Fruit fly (Drosophila melanogaster) whole organism, embryonic: Measurements from ENCODE around the gene CG42494.

Experiments
- Adf1 ChIP-seq: fragments of 200-800 bp; sonication (Bioruptor generic); IDR thresholded peaks from 2 replicates; pipeline ENCODE4 v1.3.6; 2022; ENCODE audit warnings: missing biosample characterization, missing genetic modification characterization
- CG1024 ChIP-seq: fragments of 200-800 bp; sonication (Bioruptor generic); IDR thresholded peaks from 2 replicates; pipeline ENCODE4 v1.3.6; 2022; ENCODE audit warnings: missing biosample characterization, missing genetic modification characterization
- CG11093 ChIP-seq: fragments of 200-800 bp; sonication (Bioruptor generic); IDR thresholded peaks from 3 replicates; pipeline ENCODE4 v1.3.6; 2022; ENCODE audit warnings: missing biosample characterization, missing genetic modification characterization
- CG1233 ChIP-seq: fragments of 200-800 bp; sonication (Bioruptor generic); optimal IDR thresholded peaks from 4 replicates; lab custom pipeline; 2018; ENCODE audit warnings: missing biosample characterization, mild to moderate bottlenecking, missing genetic modification characterization
- CG13123 ChIP-seq: fragments of 200-800 bp; sonication (Bioruptor generic); optimal IDR thresholded peaks from 2 replicates; lab custom pipeline; 2016; ENCODE audit warnings: missing biosample characterization, missing genetic modification characterization
- CG13287 ChIP-seq: fragments of 200-800 bp; sonication (Bioruptor generic); IDR thresholded peaks from 2 replicates; pipeline ENCODE4 v1.3.6; 2022; ENCODE audit warnings: missing biosample characterization, missing genetic modification characterization; ENCODE audit not compliant: partially characterized antibody
- CG13624 ChIP-seq: fragments of 200-800 bp; sonication (Bioruptor generic); optimal IDR thresholded peaks from 2 replicates; lab custom pipeline; 2016; ENCODE audit warnings: missing biosample characterization, missing genetic modification characterization
- CG14014 ChIP-seq: fragments of 200-800 bp; sonication (Bioruptor generic); IDR thresholded peaks from 2 replicates; pipeline ENCODE4 v1.3.6; 2022; ENCODE audit warnings: missing biosample characterization, missing genetic modification characterization
- CG15269 ChIP-seq: fragments of 200-800 bp; sonication (Bioruptor generic); optimal IDR thresholded peaks from 2 replicates; lab custom pipeline; 2018; ENCODE audit warnings: missing biosample characterization, mild to moderate bottlenecking, missing genetic modification characterization, moderate library complexity
- CG1529 ChIP-seq: fragments of 200-800 bp; sonication (Bioruptor generic); optimal IDR thresholded peaks from 3 replicates; lab custom pipeline; 2018; ENCODE audit warnings: missing biosample characterization, missing genetic modification characterization
- CG16863 ChIP-seq: fragments of 200-800 bp; sonication (Bioruptor generic); optimal IDR thresholded peaks from 3 replicates; lab custom pipeline; 2016; ENCODE audit warnings: missing biosample characterization, missing genetic modification characterization
- CG17328 ChIP-seq: fragments of 200-800 bp; sonication (Bioruptor generic); IDR thresholded peaks from 2 replicates; pipeline ENCODE4 v1.3.6; 2022; ENCODE audit warnings: missing biosample characterization, missing genetic modification characterization
- CG31388 ChIP-seq: fragments of 200-800 bp; sonication (Bioruptor generic); optimal IDR thresholded peaks from 2 replicates; lab custom pipeline; 2016; ENCODE audit warnings: missing biosample characterization, missing genetic modification characterization
- CG34376 ChIP-seq: fragments of 200-800 bp; sonication (Bioruptor generic); optimal IDR thresholded peaks from 2 replicates; lab custom pipeline; 2018; ENCODE audit warnings: missing biosample characterization, mild to moderate bottlenecking, missing genetic modification characterization
- CG5245 ChIP-seq: fragments of 200-800 bp; sonication (Bioruptor generic); optimal IDR thresholded peaks from 3 replicates; lab custom pipeline; 2016; ENCODE audit warnings: missing biosample characterization, missing genetic modification characterization
- CG6254 ChIP-seq: fragments of 200-800 bp; sonication (Bioruptor generic); optimal IDR thresholded peaks from 3 replicates; lab custom pipeline; 2017; ENCODE audit warnings: mild to moderate bottlenecking, missing biosample characterization, missing genetic modification reagents, missing genetic modification characterization
- CG6689 ChIP-seq: fragments of 200-800 bp; sonication (Bioruptor generic); IDR thresholded peaks from 2 replicates; pipeline ENCODE4 v1.3.6; 2022; ENCODE audit warnings: missing biosample characterization, missing genetic modification characterization
- CG6765 ChIP-seq: fragments of 200-800 bp; sonication (Bioruptor generic); optimal IDR thresholded peaks from 3 replicates; lab custom pipeline; 2017; ENCODE audit warnings: missing biosample characterization, mild to moderate bottlenecking, missing genetic modification characterization
- CG7786 ChIP-seq: fragments of 200-800 bp; sonication (Bioruptor generic); optimal IDR thresholded peaks from 2 replicates; lab custom pipeline; 2016; ENCODE audit warnings: missing biosample characterization, missing genetic modification characterization
- CG8765 ChIP-seq: fragments of 200-800 bp; sonication (Bioruptor generic); IDR thresholded peaks from 2 replicates; pipeline ENCODE4 v1.3.6; 2022; ENCODE audit warnings: missing biosample characterization, missing genetic modification characterization
- CG8944 ChIP-seq: fragments of 200-800 bp; sonication (Bioruptor generic); optimal IDR thresholded peaks from 3 replicates; lab custom pipeline; 2016; ENCODE audit warnings: missing biosample characterization, missing genetic modification characterization
- Dip2 ChIP-seq: fragments of 200-800 bp; sonication (Bioruptor generic); IDR thresholded peaks from 2 replicates; pipeline ENCODE4 v1.3.6; 2022; ENCODE audit warnings: missing biosample characterization, missing genetic modification characterization
- Ets65A ChIP-seq: fragments of 200-800 bp; sonication (Bioruptor generic); peaks from one replicate; lab custom pipeline; 2016; ENCODE audit warnings: missing biosample characterization, missing genetic modification characterization
- Fer3 ChIP-seq: fragments of 200-800 bp; sonication (Bioruptor generic); optimal IDR thresholded peaks from 2 replicates; lab custom pipeline; 2018; ENCODE audit warnings: missing biosample characterization, mild to moderate bottlenecking, missing genetic modification characterization, moderate library complexity
- Hand ChIP-seq: fragments of 200-800 bp; sonication (Bioruptor generic); optimal IDR thresholded peaks from 2 replicates; lab custom pipeline; 2017; ENCODE audit warnings: mild to moderate bottlenecking, missing biosample characterization, missing genetic modification reagents, missing genetic modification characterization
- HmgD ChIP-seq: fragments of 200-800 bp; sonication (Bioruptor generic); optimal IDR thresholded peaks from 3 replicates; lab custom pipeline; 2016; ENCODE audit warnings: missing biosample characterization, missing genetic modification characterization
- Kr ChIP-seq: fragments of 200-800 bp; sonication (Bioruptor generic); optimal IDR thresholded peaks from 2 replicates; lab custom pipeline; 2017; ENCODE audit warnings: missing biosample characterization, mild to moderate bottlenecking, missing genetic modification characterization
- MBD-R2 ChIP-seq: fragments of 200-800 bp; sonication (Bioruptor generic); IDR thresholded peaks from 2 replicates; pipeline ENCODE4 v1.3.6; 2022; ENCODE audit warnings: missing biosample characterization, missing genetic modification characterization
- Mes4 ChIP-seq: fragments of 200-800 bp; sonication (Bioruptor generic); optimal IDR thresholded peaks from 2 replicates; lab custom pipeline; 2016; ENCODE audit warnings: missing biosample characterization, missing genetic modification characterization
- NC2α ChIP-seq: fragments of 200-800 bp; sonication (Bioruptor generic); optimal IDR thresholded peaks from 2 replicates; lab custom pipeline; 2016; ENCODE audit warnings: missing biosample characterization, missing genetic modification characterization
- NC2β ChIP-seq: fragments of 200-800 bp; sonication (Bioruptor generic); optimal IDR thresholded peaks from 2 replicates; lab custom pipeline; 2016; ENCODE audit warnings: missing biosample characterization, missing genetic modification characterization
- Rfx ChIP-seq: fragments of 200-800 bp; sonication (Bioruptor generic); IDR thresholded peaks from 2 replicates; pipeline ENCODE4 v1.3.6; 2022; ENCODE audit warnings: missing biosample characterization, missing genetic modification characterization
- chinmo ChIP-seq: fragments of 200-800 bp; sonication (Bioruptor generic); IDR thresholded peaks from 4 replicates; pipeline ENCODE4 v1.3.6; 2022; ENCODE audit warnings: missing biosample characterization, missing genetic modification characterization; ENCODE audit not compliant: partially characterized antibody
- dan ChIP-seq: fragments of 200-800 bp; sonication (Bioruptor generic); IDR thresholded peaks from 2 replicates; pipeline ENCODE4 v1.3.6; 2022; ENCODE audit warnings: missing biosample characterization, missing genetic modification characterization
- dmrt11E ChIP-seq: fragments of 200-800 bp; sonication (Bioruptor generic); optimal IDR thresholded peaks from 3 replicates; lab custom pipeline; 2018; ENCODE audit warnings: missing biosample characterization, mild to moderate bottlenecking, missing genetic modification characterization, moderate library complexity
- ems ChIP-seq: fragments of 200-800 bp; sonication (Bioruptor generic); optimal IDR thresholded peaks from 3 replicates; lab custom pipeline; 2016; ENCODE audit warnings: missing biosample characterization, missing genetic modification characterization
- fd102C ChIP-seq: fragments of 200-800 bp; sonication (Bioruptor generic); optimal IDR thresholded peaks from 2 replicates; lab custom pipeline; 2018; ENCODE audit warnings: missing biosample characterization, mild to moderate bottlenecking, missing genetic modification characterization, moderate library complexity
- gce ChIP-seq: fragments of 200-800 bp; sonication (Bioruptor generic); IDR thresholded peaks from 3 replicates; pipeline ENCODE4 v1.3.6; 2022; ENCODE audit warnings: missing biosample characterization, missing genetic modification characterization
- hbn ChIP-seq: fragments of 200-800 bp; sonication (Bioruptor generic); IDR thresholded peaks from 2 replicates; pipeline ENCODE4 v1.3.6; 2022; ENCODE audit warnings: missing biosample characterization, missing genetic modification characterization; ENCODE audit not compliant: partially characterized antibody
- kni ChIP-seq: fragments of 200-800 bp; sonication (Bioruptor generic); optimal IDR thresholded peaks from 3 replicates; lab custom pipeline; 2017; ENCODE audit warnings: mild to moderate bottlenecking, missing biosample characterization, missing genetic modification reagents, missing genetic modification characterization
- lilli ChIP-seq: fragments of 200-800 bp; sonication (Bioruptor generic); optimal IDR thresholded peaks from 3 replicates; lab custom pipeline; 2016; ENCODE audit warnings: missing biosample characterization, missing genetic modification characterization
- org-1 ChIP-seq: fragments of 200-800 bp; sonication (Bioruptor generic); optimal IDR thresholded peaks from 2 replicates; lab custom pipeline; 2017; ENCODE audit warnings: missing biosample characterization, missing genetic modification characterization
- phol ChIP-seq: fragments of 200-800 bp; sonication (Bioruptor generic); optimal IDR thresholded peaks from 3 replicates; lab custom pipeline; 2018; ENCODE audit warnings: missing biosample characterization, mild to moderate bottlenecking, missing genetic modification characterization, moderate library complexity
- ranshi ChIP-seq: fragments of 200-800 bp; sonication (Bioruptor generic); IDR thresholded peaks from 2 replicates; pipeline ENCODE4 v1.3.6; 2022; ENCODE audit warnings: missing biosample characterization, missing genetic modification characterization
- sna ChIP-seq: fragments of 200-800 bp; sonication (Bioruptor generic); IDR thresholded peaks from 2 replicates; pipeline ENCODE4 v1.3.6; 2022; ENCODE audit warnings: missing biosample characterization, missing genetic modification characterization; ENCODE audit not compliant: partially characterized antibody
- unpg ChIP-seq: fragments of 200-800 bp; sonication (Bioruptor generic); optimal IDR thresholded peaks from 3 replicates; lab custom pipeline; 2018; ENCODE audit warnings: missing biosample characterization, mild to moderate bottlenecking, missing genetic modification characterization, moderate library complexity
- vfl ChIP-seq: fragments of 200-800 bp; sonication (Bioruptor generic); optimal IDR thresholded peaks from 2 replicates; lab custom pipeline; 2016; ENCODE audit warnings: missing biosample characterization, missing genetic modification characterization
- vvl ChIP-seq: fragments of 200-800 bp; sonication (Bioruptor generic); IDR thresholded peaks from 2 replicates; pipeline ENCODE4 v1.3.6; 2022; ENCODE audit warnings: missing biosample characterization, missing genetic modification characterization
- wdn ChIP-seq: fragments of 200-800 bp; sonication (Bioruptor generic); IDR thresholded peaks from 2 replicates; pipeline ENCODE4 v1.3.6; 2022; ENCODE audit warnings: missing biosample characterization, missing genetic modification characterization
- yki ChIP-seq: fragments of >200 bp; optimal IDR thresholded peaks from 3 replicates; lab custom pipeline; 2018
- zen ChIP-seq: fragments of 200-800 bp; sonication (Bioruptor generic); optimal IDR thresholded peaks from 3 replicates; lab custom pipeline; 2018; ENCODE audit warnings: missing biosample characterization, mild to moderate bottlenecking, missing genetic modification characterization, moderate library complexity
- zfh1 ChIP-seq: fragments of 200-800 bp; sonication (Bioruptor generic); IDR thresholded peaks from 3 replicates; pipeline ENCODE4 v1.3.6; 2022; ENCODE audit warnings: missing biosample characterization, missing genetic modification characterization

Gene CG42494

DNA sequence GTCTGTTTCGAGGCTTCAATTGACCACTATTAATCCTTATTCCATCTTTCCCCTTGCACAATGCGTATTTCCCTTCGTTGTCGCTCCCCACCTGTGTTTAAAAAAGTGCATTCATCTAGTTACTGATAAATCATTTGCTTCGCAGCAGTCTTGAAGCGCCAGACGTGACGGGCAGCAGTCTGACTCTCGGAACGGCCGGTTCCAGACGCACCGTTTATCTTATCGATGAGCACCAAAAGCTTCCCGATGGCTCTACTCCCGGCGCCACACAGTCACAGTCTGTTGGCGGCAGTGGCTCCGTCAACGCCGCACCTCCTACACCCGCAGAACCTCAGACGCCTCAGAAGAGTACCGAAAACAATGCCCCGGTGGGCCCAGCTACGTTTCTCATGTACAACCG lies at the start of gene CG42494:
Gene CG42494 (plus strand): TSS at position 301 of the 400 bp plus-strand sequence.
- TF ChIP-seq CG13287 (GFP tag; lab: Robert Waterston, UW) (no peak), vvl (GFP tag; lab: Robert Waterston, UW) (no peak), CG11093 (GFP tag; lab: Robert Waterston, UW) (no peak), CG8765 (GFP tag; lab: Robert Waterston, UW) (no peak), CG14014 (no peak), CG31388 (no peak), fd102C (GFP tag; lab: Kevin White, UChicago) (no peak), CG6765 (GFP tag; lab: Kevin White, UChicago) (no peak)

DNA sequence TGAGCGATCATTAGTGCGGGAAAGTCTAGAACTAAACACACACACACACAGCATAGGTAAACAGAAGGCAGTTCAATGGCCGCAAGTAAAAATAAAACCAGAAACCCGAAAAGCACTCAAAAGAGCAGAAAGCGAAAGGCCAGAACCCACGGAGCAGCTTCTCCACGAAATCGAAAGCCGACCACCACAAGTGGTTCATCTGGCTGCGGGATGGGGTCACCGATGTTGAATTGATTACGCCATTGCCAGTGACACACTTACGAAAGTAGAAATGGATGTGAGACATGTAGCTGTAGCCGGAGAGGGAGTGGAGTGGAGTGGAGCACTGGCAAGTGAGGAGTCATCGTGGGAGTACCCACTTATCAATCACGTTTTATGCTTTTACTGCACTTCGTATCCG lies 42.8 kb upstream of the CG42494 start:
- TF ChIP-seq sna (no peak), CG8944 (GFP tag; lab: Kevin White, UChicago) (no peak), zen (tag; lab: Kevin White, UChicago) (no peak), CG17328 (GFP tag; lab: Robert Waterston, UW) (no peak), ems (GFP tag; lab: Kevin White, UChicago) (no peak), vfl (GFP tag; lab: Kevin White, UChicago) (no peak), Rfx (GFP tag; lab: Robert Waterston, UW) (no peak), unpg (GFP tag; lab: Kevin White, UChicago) (no peak), CG16863 (GFP tag; lab: Kevin White, UChicago) (no peak), Dip2 (GFP tag; lab: Robert Waterston, UW) (no peak), CG13624 (GFP tag; lab: Kevin White, UChicago) (no peak), CG6765 (GFP tag; lab: Kevin White, UChicago) (no peak), Ets65A (GFP tag; lab: Kevin White, UChicago) (no peak), phol (tag; lab: Kevin White, UChicago) (no peak), ranshi (GFP tag; lab: Robert Waterston, UW) (no peak), dmrt11E (tag; lab: Kevin White, UChicago) (peak; percentile 1), lilli (GFP tag; lab: Kevin White, UChicago) (no peak), CG5245 (GFP tag; lab: Kevin White, UChicago) (no peak), NC2β (GFP tag; lab: Kevin White, UChicago) (no peak), org-1 (GFP tag; lab: Kevin White, UChicago) (no peak), kni (GFP tag; lab: Kevin White, UChicago) (peak; percentile 87), zfh1 (GFP tag; lab: Robert Waterston, UW) (peak; percentile 9; the same call in 1 of the 3 replicates), CG1024 (GFP tag; lab: Robert Waterston, UW) (no peak), Kr (GFP tag; lab: Kevin White, UChicago) (no peak), CG6689 (GFP tag; lab: Robert Waterston, UW) (no peak), yki (lab: Kevin White, UChicago) (no peak), Mes4 (GFP tag; lab: Kevin White, UChicago) (no peak), MBD-R2 (GFP tag; lab: Robert Waterston, UW) (no peak), hbn (GFP tag; lab: Robert Waterston, UW) (no peak), CG15269 (tag; lab: Kevin White, UChicago) (no peak), NC2α (GFP tag; lab: Kevin White, UChicago) (no peak), Adf1 (GFP tag; lab: Robert Waterston, UW) (no peak), Hand (GFP tag; lab: Kevin White, UChicago) (no peak), wdn (GFP tag; lab: Robert Waterston, UW) (no peak), CG7786 (GFP tag; lab: Kevin White, UChicago) (no peak), CG6254 (GFP tag; lab: Kevin White, UChicago) (peak; percentile 64), Fer3 (tag; lab: Kevin White, UChicago) (no peak), CG34376 (GFP tag; lab: Kevin White, UChicago) (no peak), CG1233 (GFP tag; lab: Kevin White, UChicago) (no peak), gce (GFP tag; lab: Robert Waterston, UW) (no peak), CG13123 (no peak), HmgD (no peak), CG1529 (GFP tag; lab: Kevin White, UChicago) (peak; percentile 4), dan (GFP tag; lab: Robert Waterston, UW) (no peak), chinmo (no peak)
